Worm (Caenorhabditis elegans) whole organism, L4 larva: ENCODE results near the gene aqp-1.

Source experiments
- D1046.2 ChIP-seq: fragments of 200-800 bp; sonication (Bioruptor generic); IDR thresholded peaks from 2 replicates; pipeline ENCODE4 v1.3.6; 2022; ENCODE audit warnings: missing genetic modification characterization, missing compliant biosample characterization
- F10B5.3 ChIP-seq: sonication (generic microtip); optimal IDR thresholded peaks from 2 replicates; lab custom pipeline; 2016; ENCODE audit warnings: mild to moderate bottlenecking, missing genetic modification characterization, missing compliant biosample characterization
- T20F7.1 ChIP-seq: fragments of 200-800 bp; sonication (Bioruptor generic); optimal IDR thresholded peaks from 2 replicates; lab custom pipeline; 2018; ENCODE audit warnings: mild to moderate bottlenecking, missing genetic modification characterization, missing compliant biosample characterization
- T26A8.4 ChIP-seq: fragments of 200-800 bp; sonication (Bioruptor generic); IDR thresholded peaks from 2 replicates; pipeline ENCODE4 v1.3.6; 2022; ENCODE audit warnings: missing genetic modification characterization, missing compliant biosample characterization
- Y105C5A.15 ChIP-seq: fragments of 200-800 bp; sonication (Bioruptor generic); IDR thresholded peaks from 2 replicates; pipeline ENCODE4 v1.3.6; 2022; ENCODE audit warnings: missing genetic modification characterization, missing compliant biosample characterization
- ama-1 ChIP-seq: fragments of 150-350 bp; optimal IDR thresholded peaks from 2 replicates; lab custom pipeline; 2014; ENCODE audit warnings: inconsistent platforms, mixed read lengths
- ceh-28 ChIP-seq: fragments of 150-350 bp; optimal IDR thresholded peaks from 2 replicates; lab custom pipeline; 2014; ENCODE audit warnings: missing biosample characterization, missing genetic modification reagents, missing genetic modification characterization
- ceh-32 ChIP-seq: sonication (generic microtip); optimal IDR thresholded peaks from 2 replicates; lab custom pipeline; 2016; ENCODE audit warnings: mild to moderate bottlenecking, missing genetic modification characterization, missing compliant biosample characterization; ENCODE audit not compliant: poor library complexity
- cey-2 ChIP-seq: sonication (generic microtip); optimal IDR thresholded peaks from 3 replicates; lab custom pipeline; 2017; ENCODE audit warnings: missing genetic modification characterization, mild to moderate bottlenecking, missing compliant biosample characterization, antibody characterized with exemption, borderline replicate concordance; ENCODE audit not compliant: insufficient read depth
- daf-16 ChIP-seq, 3 experiments: sonication (generic microtip); optimal IDR thresholded peaks; 2 replicates each; lab custom pipeline; 2016 to 2017; ENCODE audit warnings: missing genetic modification characterization in 3 of 3, missing genetic modification reagents in 3 of 3, mild to moderate bottlenecking in 2 of 3, missing compliant biosample characterization in 2 of 3, missing biosample characterization in 1 of 3, moderate library complexity in 1 of 3
- dmd-6 ChIP-seq: fragments of 200-800 bp; sonication (Bioruptor generic); IDR thresholded peaks from 2 replicates; pipeline ENCODE4 v1.3.6; 2022; ENCODE audit warnings: missing genetic modification reagents, missing genetic modification characterization, missing compliant biosample characterization
- dve-1 ChIP-seq: sonication (generic microtip); optimal IDR thresholded peaks from 2 replicates; lab custom pipeline; 2017; ENCODE audit warnings: antibody characterized with exemption, mild to moderate bottlenecking, missing genetic modification characterization, missing compliant biosample characterization; ENCODE audit not compliant: insufficient read depth
- egl-27 ChIP-seq: sonication (generic microtip); optimal IDR thresholded peaks from 3 replicates; lab custom pipeline; 2017; ENCODE audit warnings: missing biosample characterization, missing genetic modification reagents, missing genetic modification characterization
- fkh-10 ChIP-seq: fragments of 150-350 bp; optimal IDR thresholded peaks from 2 replicates; lab custom pipeline; 2014; ENCODE audit warnings: missing biosample characterization, missing genetic modification reagents, missing genetic modification characterization
- hlh-11 ChIP-seq: fragments of 200-800 bp; sonication (Bioruptor generic); optimal IDR thresholded peaks from 2 replicates; lab custom pipeline; 2018; ENCODE audit warnings: mild to moderate bottlenecking, missing genetic modification characterization, missing compliant biosample characterization
- hlh-30 ChIP-seq: sonication (generic microtip); optimal IDR thresholded peaks from 2 replicates; lab custom pipeline; 2017; ENCODE audit warnings: antibody characterized with exemption, mild to moderate bottlenecking, missing genetic modification characterization, missing compliant biosample characterization; ENCODE audit not compliant: insufficient read depth
- hmg-1.1 ChIP-seq: fragments of 200-800 bp; sonication (Bioruptor generic); IDR thresholded peaks from 2 replicates; pipeline ENCODE4 v1.3.6; 2022; ENCODE audit warnings: missing genetic modification reagents, missing genetic modification characterization, missing compliant biosample characterization
- jun-1 ChIP-seq: fragments of 150-350 bp; optimal IDR thresholded peaks from 2 replicates; lab custom pipeline; 2014; ENCODE audit warnings: missing biosample characterization, missing genetic modification reagents, missing genetic modification characterization
- lsy-2 ChIP-seq, 2 experiments: fragments of 150-350 bp in 1 of 2; sonication (generic microtip) in 1 of 2; optimal IDR thresholded peaks; 2 replicates each; lab custom pipeline; 2014 to 2017; ENCODE audit warnings: missing biosample characterization in 2 of 2, missing genetic modification characterization in 2 of 2
- madf-9 ChIP-seq: fragments of 200-800 bp; sonication (Bioruptor generic); conservative IDR thresholded peaks from 2 replicates; pipeline ENCODE4 v1.3.6; 2022; ENCODE audit warnings: missing genetic modification reagents, missing genetic modification characterization, missing compliant biosample characterization
- mdl-1 ChIP-seq, 2 experiments: fragments of 150-350 bp in 1 of 2; sonication (generic microtip) in 1 of 2; optimal IDR thresholded peaks; 2 replicates each; lab custom pipeline; 2014 to 2017; ENCODE audit warnings: missing biosample characterization in 2 of 2, missing genetic modification characterization in 2 of 2
- mxl-3 ChIP-seq: fragments of 200-800 bp; sonication (Bioruptor generic); optimal IDR thresholded peaks from 2 replicates; lab custom pipeline; 2018; ENCODE audit warnings: mild to moderate bottlenecking, missing genetic modification characterization, missing compliant biosample characterization
- nhr-102 ChIP-seq: sonication (generic microtip); optimal IDR thresholded peaks from 2 replicates; lab custom pipeline; 2016; ENCODE audit warnings: mild to moderate bottlenecking, missing genetic modification characterization, moderate library complexity, missing compliant biosample characterization
- nhr-28 ChIP-seq: fragments of 150-350 bp; optimal IDR thresholded peaks from 2 replicates; lab custom pipeline; 2014; ENCODE audit warnings: missing biosample characterization, missing genetic modification characterization
- nhr-41 ChIP-seq: fragments of 200-800 bp; sonication (Bioruptor generic); IDR thresholded peaks from 2 replicates; pipeline ENCODE4 v1.3.6; 2022; ENCODE audit warnings: missing genetic modification reagents, missing genetic modification characterization, missing compliant biosample characterization
- nhr-48 ChIP-seq: sonication (generic microtip); optimal IDR thresholded peaks from 2 replicates; lab custom pipeline; 2016; ENCODE audit warnings: mild to moderate bottlenecking, missing genetic modification characterization, missing compliant biosample characterization
- pha-4 ChIP-seq, 2 experiments: fragments of 150-350 bp in 1 of 2; fragments of 200-800 bp in 1 of 2; sonication (Bioruptor generic) in 1 of 2; IDR thresholded peaks in 1 of 2; optimal IDR thresholded peaks in 1 of 2; 2 replicates each; pipeline versions ENCODE4 v1.3.6 to Lab custom; 2014 to 2022; ENCODE audit warnings: missing genetic modification characterization in 2 of 2, missing genetic modification reagents in 2 of 2, missing biosample characterization in 1 of 2, missing compliant biosample characterization in 1 of 2
- php-3 ChIP-seq: fragments of 200-800 bp; sonication (Bioruptor generic); IDR thresholded peaks from 2 replicates; pipeline ENCODE4 v1.3.6; 2022; ENCODE audit warnings: missing genetic modification reagents, missing genetic modification characterization, missing compliant biosample characterization
- pqm-1 ChIP-seq: sonication (generic microtip); optimal IDR thresholded peaks from 2 replicates; lab custom pipeline; 2017; ENCODE audit warnings: missing biosample characterization, missing genetic modification characterization
- sdz-12 ChIP-seq: fragments of 200-800 bp; sonication (Bioruptor generic); optimal IDR thresholded peaks from 2 replicates; lab custom pipeline; 2018; ENCODE audit warnings: mild to moderate bottlenecking, missing genetic modification characterization, missing compliant biosample characterization
- tra-1 ChIP-seq: fragments of 200-800 bp; sonication (Bioruptor generic); IDR thresholded peaks from 2 replicates; pipeline ENCODE4 v1.3.6; 2022; ENCODE audit warnings: missing genetic modification reagents, missing genetic modification characterization, missing compliant biosample characterization
- unc-62 ChIP-seq, 3 experiments: fragments of 150-350 bp in 1 of 3; sonication (generic microtip); optimal IDR thresholded peaks in 2 of 3; peaks in 1 of 3; 1 replicate in 1 of 3; 2 replicates in 2 of 3; lab custom pipeline; 2014 to 2017; ENCODE audit warnings: missing biosample characterization in 3 of 3, missing genetic modification characterization in 3 of 3, missing genetic modification reagents in 3 of 3, missing genotype in 1 of 3
- zip-11 ChIP-seq: fragments of 200-800 bp; sonication (Bioruptor generic); IDR thresholded peaks from 2 replicates; pipeline ENCODE4 v1.3.6; 2022; ENCODE audit warnings: missing genetic modification characterization, missing compliant biosample characterization
- zip-2 ChIP-seq: fragments of 150-350 bp; optimal IDR thresholded peaks from 2 replicates; lab custom pipeline; 2014; ENCODE audit warnings: missing biosample characterization, missing genetic modification characterization
- ztf-11 ChIP-seq: fragments of 150-350 bp; optimal IDR thresholded peaks from 2 replicates; lab custom pipeline; 2014; ENCODE audit warnings: missing biosample characterization, missing genetic modification characterization
- ztf-7 ChIP-seq: fragments of 150-350 bp; optimal IDR thresholded peaks from 2 replicates; lab custom pipeline; 2014; ENCODE audit warnings: missing biosample characterization, missing genetic modification characterization

Gene aqp-1

ce11 chrII:7279808-7280207 lies 41.7 kb upstream of the aqp-1 start (continued):
- TF ChIP-seq ztf-11 (tag; lab: Kevin White, UChicago) (no peak), zip-11 (GFP tag; lab: Robert Waterston, UW) (no peak), F10B5.3 (no peak), pha-4 (GFP tag; IDR thresholded peaks at IDR 0.05; lab: Robert Waterston, UW) (no peak), pha-4 (tag; optimal IDR thresholded peaks at IDR 0.05; lab: Kevin White, UChicago) (no peak), dve-1 (no peak), mdl-1 (tag; optimal IDR thresholded peaks at IDR 0.05; lab: Kevin White, UChicago) (peak in 1 of 2 experiments; percentile 67), zip-2 (tag; lab: Kevin White, UChicago) (no peak), T20F7.1 (GFP tag; lab: Kevin White, UChicago) (no peak), jun-1 (no peak), sdz-12 (no peak), D1046.2 (GFP tag; lab: Robert Waterston, UW) (no peak), ama-1 (lab: Kevin White, UChicago) (no peak), unc-62 (GFP tag; optimal IDR thresholded peaks at IDR 0.05 in 1 of 2; lab: Kevin White, UChicago) (peak in 1 of 2 experiments; percentile 63), unc-62 (tag; optimal IDR thresholded peaks at IDR 0.05; lab: Kevin White, UChicago) (no peak), nhr-102 (tag; lab: Kevin White, UChicago) (no peak)

- TF ChIP-seq hlh-11 (tag; lab: Kevin White, UChicago), result peak; percentile 3
- peak; percentile 38 for TF ChIP-seq hlh-30 (tag; lab: Kevin White, UChicago)
- no peak for TF ChIP-seq egl-27
- peak in 1 of 2 experiments; percentile 16 for TF ChIP-seq lsy-2 (tag; optimal IDR thresholded peaks at IDR 0.05; lab: Kevin White, UChicago)
- TF ChIP-seq fkh-10 (GFP tag; lab: Kevin White, UChicago), result no peak
- no peak for TF ChIP-seq cey-2 (tag; lab: Kevin White, UChicago)
- no peak for TF ChIP-seq hmg-1.1 (GFP tag; lab: Robert Waterston, UW)
- TF ChIP-seq ztf-11 (tag; lab: Kevin White, UChicago), result no peak
- no peak for TF ChIP-seq nhr-41 (GFP tag; lab: Robert Waterston, UW)
- TF ChIP-seq dve-1, result peak; percentile 26
- TF ChIP-seq T26A8.4 (GFP tag; lab: Robert Waterston, UW), result no peak
- peak; percentile 56 for TF ChIP-seq nhr-28 (tag; lab: Kevin White, UChicago)
- TF ChIP-seq daf-16 (GFP tag; optimal IDR thresholded peaks at IDR 0.05; lab: Kevin White, UChicago), result no peak
- TF ChIP-seq daf-16 (tag; optimal IDR thresholded peaks at IDR 0.05; lab: Kevin White, UChicago), result peak; percentile 39
- TF ChIP-seq mdl-1 (tag; optimal IDR thresholded peaks at IDR 0.05; lab: Kevin White, UChicago), result peak in 1 of 2 experiments; percentile 23
- TF ChIP-seq madf-9 (GFP tag; lab: Robert Waterston, UW), result no peak
Observed at ce11 chrII:7277925-7278324, 39.8 kb upstream of the aqp-1 start.

ce11 chrII:7277257-7277656 lies 39.1 kb upstream of the aqp-1 start:
- TF ChIP-seq Y105C5A.15, result no peak
- peak; percentile 9 for TF ChIP-seq pqm-1 (tag; lab: Kevin White, UChicago)
- peak; percentile 8 for TF ChIP-seq ztf-7 (tag; lab: Kevin White, UChicago)
- TF ChIP-seq lsy-2 (tag; optimal IDR thresholded peaks at IDR 0.05; lab: Kevin White, UChicago), result peak in 1 of 2 experiments; percentile 11
- no peak for TF ChIP-seq ceh-32
- TF ChIP-seq tra-1 (GFP tag; lab: Robert Waterston, UW), result peak; percentile 13; the same call in 1 of the 2 replicates
- TF ChIP-seq daf-16 (GFP tag; optimal IDR thresholded peaks at IDR 0.05; lab: Kevin White, UChicago), result no peak
- peak; percentile 99 for TF ChIP-seq daf-16 (tag; optimal IDR thresholded peaks at IDR 0.05; lab: Kevin White, UChicago)
- TF ChIP-seq unc-62 (GFP tag; optimal IDR thresholded peaks at IDR 0.05 in 1 of 2; lab: Kevin White, UChicago), result peak in 1 of 2 experiments; percentile 31
- no peak for TF ChIP-seq unc-62 (tag; optimal IDR thresholded peaks at IDR 0.05; lab: Kevin White, UChicago)
- TF ChIP-seq php-3, result peak; percentile 92
- no peak for TF ChIP-seq ceh-28 (tag; lab: Kevin White, UChicago)
- peak in 1 of 2 experiments; percentile 21 for TF ChIP-seq mdl-1 (tag; optimal IDR thresholded peaks at IDR 0.05; lab: Kevin White, UChicago)
- TF ChIP-seq dve-1, result peak; percentile 78
- TF ChIP-seq hlh-30 (tag; lab: Kevin White, UChicago), result peak; percentile 31
- TF ChIP-seq dmd-6, result peak; percentile 81
- peak; percentile 74 for TF ChIP-seq nhr-28 (tag; lab: Kevin White, UChicago)
- TF ChIP-seq pha-4 (GFP tag; IDR thresholded peaks at IDR 0.05; lab: Robert Waterston, UW), result no peak
- TF ChIP-seq pha-4 (tag; optimal IDR thresholded peaks at IDR 0.05; lab: Kevin White, UChicago), result no peak
- peak; percentile 84 for TF ChIP-seq nhr-102 (tag; lab: Kevin White, UChicago)
- TF ChIP-seq hlh-11 (tag; lab: Kevin White, UChicago), result peak; percentile 80
- peak; percentile 14 for TF ChIP-seq mxl-3
- peak; percentile 83 for TF ChIP-seq nhr-48 (tag; lab: Kevin White, UChicago)
- TF ChIP-seq, all 104 proteins: peak for 16
